Fruit fly (Drosophila melanogaster) whole organism, embryonic: Measurements from ENCODE around the gene CG4629.

Experiments
- CG31441 ChIP-seq: fragments of 200-800 bp; sonication (Bioruptor generic); IDR thresholded peaks from 2 replicates; pipeline ENCODE4 v1.3.6; 2022; ENCODE audit warnings: missing biosample characterization, missing genetic modification characterization
- CG34376 ChIP-seq: fragments of 200-800 bp; sonication (Bioruptor generic); optimal IDR thresholded peaks from 2 replicates; lab custom pipeline; 2018; ENCODE audit warnings: missing biosample characterization, mild to moderate bottlenecking, missing genetic modification characterization
- CG3847 ChIP-seq: fragments of 200-800 bp; sonication (Bioruptor generic); IDR thresholded peaks from 2 replicates; pipeline ENCODE4 v1.3.6; 2022; ENCODE audit warnings: missing biosample characterization, missing genetic modification characterization
- CG7786 ChIP-seq: fragments of 200-800 bp; sonication (Bioruptor generic); optimal IDR thresholded peaks from 2 replicates; lab custom pipeline; 2016; ENCODE audit warnings: missing biosample characterization, missing genetic modification characterization
- Drgx ChIP-seq: fragments of 200-800 bp; sonication (Bioruptor generic); IDR thresholded peaks from 2 replicates; pipeline ENCODE4 v1.3.6; 2022; ENCODE audit warnings: missing biosample characterization, missing genetic modification characterization
- MTF-1 ChIP-seq: fragments of 200-800 bp; sonication (Bioruptor generic); optimal IDR thresholded peaks from 2 replicates; lab custom pipeline; 2018; ENCODE audit warnings: missing biosample characterization, mild to moderate bottlenecking, missing genetic modification characterization, borderline replicate concordance
- Mes4 ChIP-seq: fragments of 200-800 bp; sonication (Bioruptor generic); optimal IDR thresholded peaks from 2 replicates; lab custom pipeline; 2016; ENCODE audit warnings: missing biosample characterization, missing genetic modification characterization
- cato ChIP-seq: fragments of 200-800 bp; sonication (Bioruptor generic); optimal IDR thresholded peaks from 2 replicates; lab custom pipeline; 2016; ENCODE audit warnings: missing biosample characterization, missing genetic modification characterization, borderline replicate concordance
- klu ChIP-seq: fragments of 200-800 bp; sonication (Bioruptor generic); IDR thresholded peaks from 2 replicates; pipeline ENCODE4 v1.3.6; 2022; ENCODE audit warnings: missing biosample characterization, missing genetic modification characterization
- psq ChIP-seq: fragments of 200-800 bp; sonication (Bioruptor generic); optimal IDR thresholded peaks from 2 replicates; lab custom pipeline; 2017; ENCODE audit warnings: missing biosample characterization, missing genetic modification characterization
- salm ChIP-seq: fragments of 200-800 bp; sonication (Bioruptor generic); optimal IDR thresholded peaks from 2 replicates; lab custom pipeline; 2018; ENCODE audit warnings: missing biosample characterization, mild to moderate bottlenecking, missing genetic modification characterization

DNA sequence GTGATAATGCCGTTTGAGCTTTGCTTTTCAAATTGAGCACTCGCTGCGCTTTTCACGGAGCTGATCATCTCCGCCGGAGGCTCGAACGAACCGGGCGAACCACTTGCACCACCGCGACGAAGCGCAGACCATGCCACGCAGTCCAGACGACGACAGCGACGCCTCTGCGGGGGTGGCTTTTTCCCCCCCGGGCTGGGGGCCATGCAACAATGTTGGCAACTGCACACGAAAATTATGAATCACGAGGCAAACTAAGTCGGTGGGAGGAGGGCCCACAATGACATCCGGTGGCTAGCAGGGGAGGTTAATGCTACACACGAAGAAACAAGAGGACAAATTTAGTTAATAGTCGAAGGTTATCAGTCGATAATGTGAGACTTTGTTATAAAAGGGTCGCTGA is 45.7 kb downstream of the CG4629 start:
- TF ChIP-seq klu: no peak
- TF ChIP-seq MTF-1: no peak
- no peak for TF ChIP-seq CG34376
- TF ChIP-seq CG3847 (GFP tag; lab: Robert Waterston, UW): no peak
- TF ChIP-seq Mes4 (GFP tag; lab: Kevin White, UChicago): no peak
- no peak for TF ChIP-seq salm (tag; lab: Kevin White, UChicago)
- TF ChIP-seq cato (GFP tag; lab: Kevin White, UChicago): no peak
- no peak for TF ChIP-seq psq (GFP tag; lab: Kevin White, UChicago)
- no peak for TF ChIP-seq CG31441 (GFP tag; lab: Robert Waterston, UW)
- no peak for TF ChIP-seq Drgx (GFP tag; lab: Robert Waterston, UW)
- TF ChIP-seq CG7786 (GFP tag; lab: Kevin White, UChicago): no peak
